Fruit fly (Drosophila melanogaster) whole organism, embryonic: ENCODE measurements around the gene Sidpn.

Experiments used
- BEAF-32 ChIP-seq: fragments of 200-800 bp; sonication (Bioruptor generic); optimal IDR thresholded peaks from 3 replicates; lab custom pipeline; 2017; ENCODE audit warnings: missing biosample characterization, missing genetic modification characterization, mild to moderate bottlenecking, moderate library complexity, missing genetic modification reagents
- Blimp-1 ChIP-seq: fragments of 200-800 bp; sonication (Bioruptor generic); optimal IDR thresholded peaks from 3 replicates; lab custom pipeline; 2018; ENCODE audit warnings: missing biosample characterization, missing genetic modification characterization, mild to moderate bottlenecking, moderate library complexity, missing genetic modification reagents
- BtbVII ChIP-seq: fragments of 200-800 bp; sonication (Bioruptor generic); optimal IDR thresholded peaks from 3 replicates; lab custom pipeline; 2017; ENCODE audit warnings: missing biosample characterization, mild to moderate bottlenecking, missing genetic modification characterization
- Bteb2 ChIP-seq: fragments of 200-800 bp; sonication (Bioruptor generic); optimal IDR thresholded peaks from 2 replicates; lab custom pipeline; 2016; ENCODE audit warnings: missing biosample characterization, missing genetic modification characterization
- CG10366 ChIP-seq: fragments of 200-800 bp; sonication (Bioruptor generic); IDR thresholded peaks from 2 replicates; pipeline ENCODE4 v1.3.6; 2022; ENCODE audit warnings: missing biosample characterization, missing genetic modification characterization
- CG10543 ChIP-seq: fragments of 200-800 bp; sonication (Bioruptor generic); optimal IDR thresholded peaks from 3 replicates; lab custom pipeline; 2017; ENCODE audit warnings: missing biosample characterization, mild to moderate bottlenecking, missing genetic modification characterization, moderate library complexity
- CG11456 ChIP-seq: fragments of 200-800 bp; sonication (Bioruptor generic); IDR thresholded peaks from 3 replicates; pipeline ENCODE4 v1.3.6; 2022; ENCODE audit warnings: missing biosample characterization, missing genetic modification characterization
- CG11695 ChIP-seq: fragments of 200-800 bp; sonication (Bioruptor generic); IDR thresholded peaks from 3 replicates; pipeline ENCODE4 v1.3.6; 2022; ENCODE audit warnings: missing biosample characterization, missing genetic modification characterization
- CG12104 ChIP-seq: fragments of 200-800 bp; sonication (Bioruptor generic); optimal IDR thresholded peaks from 3 replicates; lab custom pipeline; 2016; ENCODE audit warnings: missing biosample characterization, missing genetic modification characterization
- CG14014 ChIP-seq: fragments of 200-800 bp; sonication (Bioruptor generic); IDR thresholded peaks from 2 replicates; pipeline ENCODE4 v1.3.6; 2022; ENCODE audit warnings: missing biosample characterization, missing genetic modification characterization
- CG14667 ChIP-seq: fragments of 200-800 bp; sonication (Bioruptor generic); IDR thresholded peaks from 2 replicates; pipeline ENCODE4 v1.3.6; 2022; ENCODE audit warnings: missing biosample characterization, missing genetic modification characterization
- CG17361 ChIP-seq: fragments of 200-800 bp; sonication (Bioruptor generic); IDR thresholded peaks from 3 replicates; pipeline ENCODE4 v1.3.6; 2022; ENCODE audit warnings: missing biosample characterization, missing genetic modification characterization
- CG2120 ChIP-seq: fragments of 200-800 bp; sonication (Bioruptor generic); optimal IDR thresholded peaks from 3 replicates; lab custom pipeline; 2016; ENCODE audit warnings: missing biosample characterization, missing genetic modification characterization
- CG31388 ChIP-seq: fragments of 200-800 bp; sonication (Bioruptor generic); optimal IDR thresholded peaks from 2 replicates; lab custom pipeline; 2016; ENCODE audit warnings: missing biosample characterization, missing genetic modification characterization
- CG31441 ChIP-seq: fragments of 200-800 bp; sonication (Bioruptor generic); IDR thresholded peaks from 2 replicates; pipeline ENCODE4 v1.3.6; 2022; ENCODE audit warnings: missing biosample characterization, missing genetic modification characterization
- CG32767 ChIP-seq: fragments of 200-800 bp; sonication (Bioruptor generic); IDR thresholded peaks from 2 replicates; pipeline ENCODE4 v1.3.6; 2022; ENCODE audit warnings: missing biosample characterization, missing genetic modification characterization
- CG32772 ChIP-seq: fragments of 200-800 bp; sonication (Bioruptor generic); IDR thresholded peaks from 2 replicates; pipeline ENCODE4 v1.3.6; 2022; ENCODE audit warnings: missing biosample characterization, missing genetic modification characterization
- CG33213 ChIP-seq: fragments of 200-800 bp; sonication (Bioruptor generic); optimal IDR thresholded peaks from 3 replicates; lab custom pipeline; 2016; ENCODE audit warnings: missing biosample characterization, missing genetic modification characterization
- CG34376 ChIP-seq: fragments of 200-800 bp; sonication (Bioruptor generic); optimal IDR thresholded peaks from 2 replicates; lab custom pipeline; 2018; ENCODE audit warnings: missing biosample characterization, mild to moderate bottlenecking, missing genetic modification characterization
- CG7271 ChIP-seq: fragments of 200-800 bp; sonication (Bioruptor generic); optimal IDR thresholded peaks from 2 replicates; lab custom pipeline; 2018; ENCODE audit warnings: missing biosample characterization, mild to moderate bottlenecking, missing genetic modification characterization, moderate library complexity
- CG7556 ChIP-seq: fragments of 200-800 bp; sonication (Bioruptor generic); optimal IDR thresholded peaks from 2 replicates; lab custom pipeline; 2017; ENCODE audit warnings: missing biosample characterization, mild to moderate bottlenecking, missing genetic modification characterization
- CG8478 ChIP-seq: fragments of >200 bp; optimal IDR thresholded peaks from 2 replicates; lab custom pipeline; 2018
- CG9932 ChIP-seq: fragments of 200-800 bp; sonication (Bioruptor generic); IDR thresholded peaks from 2 replicates; pipeline ENCODE4 v1.3.6; 2022; ENCODE audit warnings: missing biosample characterization, missing genetic modification characterization
- D19A ChIP-seq: fragments of 200-800 bp; optimal IDR thresholded peaks from 3 replicates; lab custom pipeline; 2019; ENCODE audit warnings: missing biosample characterization, mild to moderate bottlenecking, missing genetic modification characterization, moderate library complexity
- Dip2 ChIP-seq: fragments of 200-800 bp; sonication (Bioruptor generic); IDR thresholded peaks from 2 replicates; pipeline ENCODE4 v1.3.6; 2022; ENCODE audit warnings: missing biosample characterization, missing genetic modification characterization
- E2f2 ChIP-seq: fragments of 200-800 bp; sonication (Bioruptor generic); IDR thresholded peaks from 2 replicates; pipeline ENCODE4 v1.3.6; 2022; ENCODE audit warnings: missing biosample characterization, missing genetic modification characterization
- Fer2 ChIP-seq: fragments of 200-800 bp; sonication (Bioruptor generic); optimal IDR thresholded peaks from 2 replicates; lab custom pipeline; 2018; ENCODE audit warnings: missing biosample characterization, mild to moderate bottlenecking, missing genetic modification characterization, moderate library complexity
- Gsc ChIP-seq: fragments of 200-800 bp; sonication (Bioruptor generic); IDR thresholded peaks from 2 replicates; pipeline ENCODE4 v1.3.6; 2022; ENCODE audit warnings: missing biosample characterization, missing genetic modification characterization
- Hey ChIP-seq: fragments of 200-800 bp; sonication (Bioruptor generic); optimal IDR thresholded peaks from 3 replicates; lab custom pipeline; 2018; ENCODE audit warnings: missing biosample characterization, mild to moderate bottlenecking, missing genetic modification characterization
- Mrtf ChIP-seq: fragments of 200-800 bp; sonication (Bioruptor generic); IDR thresholded peaks from 3 replicates; pipeline ENCODE4 v1.3.6; 2022; ENCODE audit warnings: missing biosample characterization, missing genetic modification characterization
- Poxn ChIP-seq: fragments of 200-800 bp; sonication (Bioruptor generic); IDR thresholded peaks from 2 replicates; pipeline ENCODE4 v1.3.6; 2022; ENCODE audit warnings: missing biosample characterization, missing genetic modification characterization
- Usf ChIP-seq: fragments of 200-800 bp; sonication (Bioruptor generic); optimal IDR thresholded peaks from 2 replicates; lab custom pipeline; 2017; ENCODE audit warnings: missing genotype, missing biosample characterization, missing genetic modification characterization
- bcd ChIP-seq: fragments of 200-800 bp; sonication (Bioruptor generic); optimal IDR thresholded peaks from 2 replicates; lab custom pipeline; 2017; ENCODE audit warnings: missing biosample characterization, mild to moderate bottlenecking, missing genetic modification characterization
- bigmax ChIP-seq: fragments of 200-800 bp; sonication (Bioruptor generic); optimal IDR thresholded peaks from 2 replicates; lab custom pipeline; 2018; ENCODE audit warnings: missing biosample characterization, mild to moderate bottlenecking, missing genetic modification characterization
- dmrt99B ChIP-seq: fragments of 200-800 bp; sonication (Bioruptor generic); optimal IDR thresholded peaks from 2 replicates; lab custom pipeline; 2018; ENCODE audit warnings: missing biosample characterization, mild to moderate bottlenecking, missing genetic modification characterization, moderate library complexity
- dpn ChIP-seq, 2 experiments: fragments of 200-800 bp; sonication (Bioruptor generic); optimal IDR thresholded peaks; 3 replicates each; lab custom pipeline; 2016; ENCODE audit warnings: missing biosample characterization in 2 of 2, missing genetic modification characterization in 2 of 2
- dysf ChIP-seq: fragments of 200-800 bp; sonication (Bioruptor generic); IDR thresholded peaks from 3 replicates; pipeline ENCODE4 v1.3.6; 2022; ENCODE audit warnings: missing biosample characterization, missing genetic modification characterization
- fd3F ChIP-seq: fragments of 200-800 bp; sonication (Bioruptor generic); optimal IDR thresholded peaks from 2 replicates; lab custom pipeline; 2018; ENCODE audit warnings: missing biosample characterization, mild to moderate bottlenecking, missing genetic modification characterization, moderate library complexity
- kah ChIP-seq: fragments of 200-800 bp; sonication (Bioruptor generic); optimal IDR thresholded peaks from 2 replicates; lab custom pipeline; 2018; ENCODE audit warnings: missing biosample characterization, mild to moderate bottlenecking, missing genetic modification characterization
- kay ChIP-seq: fragments of 200-800 bp; sonication (Bioruptor generic); optimal IDR thresholded peaks from 2 replicates; lab custom pipeline; 2016; ENCODE audit warnings: missing biosample characterization, missing genetic modification characterization
- lab ChIP-seq: fragments of 200-800 bp; sonication (Bioruptor generic); optimal IDR thresholded peaks from 3 replicates; lab custom pipeline; 2017; ENCODE audit warnings: missing biosample characterization, missing genetic modification characterization, mild to moderate bottlenecking, moderate library complexity, missing genetic modification reagents
- mam ChIP-seq: fragments of 200-800 bp; sonication (Bioruptor generic); optimal IDR thresholded peaks from 3 replicates; lab custom pipeline; 2016; ENCODE audit warnings: missing biosample characterization, missing genetic modification characterization
- prd ChIP-seq, 3 experiments: fragments of >200 bp in 2 of 3; fragments of 200-800 bp in 1 of 3; sonication (Bioruptor generic) in 1 of 3; optimal IDR thresholded peaks in 2 of 3; IDR thresholded peaks in 1 of 3; 2 replicates in 2 of 3; 3 replicates in 1 of 3; pipeline versions ENCODE4 v1.3.6 to Lab custom; 2017 to 2022; ENCODE audit warnings: missing biosample characterization in 1 of 3, missing genetic modification characterization in 1 of 3
- run ChIP-seq: fragments of 200-800 bp; sonication (Bioruptor generic); optimal IDR thresholded peaks from 3 replicates; lab custom pipeline; 2018; ENCODE audit warnings: missing biosample characterization, mild to moderate bottlenecking, missing genetic modification characterization
- schlank ChIP-seq: fragments of 200-800 bp; sonication (Bioruptor generic); optimal IDR thresholded peaks from 2 replicates; lab custom pipeline; 2018; ENCODE audit warnings: missing biosample characterization, mild to moderate bottlenecking, missing genetic modification characterization
- sob ChIP-seq: fragments of 200-800 bp; sonication (Bioruptor generic); IDR thresholded peaks from 2 replicates; pipeline ENCODE4 v1.3.6; 2022; ENCODE audit warnings: missing biosample characterization, missing genetic modification characterization
- tll ChIP-seq, 2 experiments: fragments of 200-800 bp in 1 of 2; fragments of >200 bp in 1 of 2; sonication (Bioruptor generic) in 1 of 2; optimal IDR thresholded peaks; 2 replicates each; lab custom pipeline; 2017 to 2019; ENCODE audit warnings: missing biosample characterization in 2 of 2, missing genetic modification characterization in 2 of 2, mild to moderate bottlenecking in 1 of 2, moderate library complexity in 1 of 2
- trh ChIP-seq: fragments of 200-800 bp; sonication (Bioruptor generic); optimal IDR thresholded peaks from 2 replicates; lab custom pipeline; 2016; ENCODE audit warnings: missing biosample characterization, missing genetic modification characterization
- zen ChIP-seq: fragments of 200-800 bp; sonication (Bioruptor generic); optimal IDR thresholded peaks from 3 replicates; lab custom pipeline; 2018; ENCODE audit warnings: missing biosample characterization, mild to moderate bottlenecking, missing genetic modification characterization, moderate library complexity
- zf30C ChIP-seq: fragments of 200-800 bp; sonication (Bioruptor generic); optimal IDR thresholded peaks from 3 replicates; lab custom pipeline; 2018; ENCODE audit warnings: missing biosample characterization, mild to moderate bottlenecking, missing genetic modification characterization
- zfh2 ChIP-seq: fragments of 200-800 bp; sonication (Bioruptor generic); optimal IDR thresholded peaks from 2 replicates; lab custom pipeline; 2016; ENCODE audit warnings: missing biosample characterization, missing genetic modification characterization

Gene Sidpn

DNA sequence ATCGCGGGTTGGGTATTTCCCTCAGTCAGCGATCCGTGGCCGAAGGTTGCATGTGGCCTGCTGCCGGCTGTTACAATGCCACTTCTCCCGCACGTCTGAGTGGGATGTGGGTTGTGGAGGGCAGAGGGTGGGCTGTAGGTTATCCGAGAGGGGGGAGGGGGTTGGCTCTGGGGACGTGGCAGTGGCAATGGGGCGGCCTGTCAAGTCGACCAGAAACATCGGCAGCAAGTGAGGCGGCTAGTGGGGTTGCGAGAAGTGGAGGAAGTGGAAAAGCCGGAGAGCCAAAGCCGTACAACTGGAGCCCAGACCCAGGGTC lies 2.8 kb upstream of the Sidpn start (continued):
- TF ChIP-seq zen (tag; lab: Kevin White, UChicago) (no peak), zfh2 (no peak), lab (peak; percentile 19), Dip2 (GFP tag; lab: Robert Waterston, UW) (no peak), Hey (tag; lab: Kevin White, UChicago) (peak; percentile 41), BEAF-32 (GFP tag; lab: Kevin White, UChicago) (no peak), kah (no peak), CG11456 (GFP tag; lab: Robert Waterston, UW) (peak; percentile 39; the same call in 1 of the 3 replicates), bigmax (no peak), CG8478 (lab: Kevin White, UChicago) (no peak), CG31388 (no peak), CG12104 (GFP tag; lab: Kevin White, UChicago) (peak; percentile 23), kay (no peak), CG32767 (GFP tag; lab: Robert Waterston, UW) (no peak), dmrt99B (tag; lab: Kevin White, UChicago) (no peak), CG32772 (0 out of 2 replicates have a peak, but pooled peaks have one; percentile 0), CG11695 (0 out of 3 replicates have a peak, but pooled peaks have one; percentile 1), prd (optimal IDR thresholded peaks at IDR 0.05; lab: Kevin White, UChicago) (no peak), prd (GFP tag; IDR thresholded peaks at IDR 0.05; lab: Robert Waterston, UW) (0 out of 3 replicates have a peak, but pooled peaks have one; percentile 1), bcd (GFP tag; lab: Kevin White, UChicago) (peak; percentile 6), CG10543 (GFP tag; lab: Kevin White, UChicago) (peak; percentile 60), CG31441 (GFP tag; lab: Robert Waterston, UW) (0 out of 2 replicates have a peak, but pooled peaks have one; percentile 6), dysf (peak; percentile 2; the same call in 1 of the 3 replicates), Poxn (GFP tag; lab: Robert Waterston, UW) (no peak), tll (GFP tag; optimal IDR thresholded peaks at IDR 0.05; lab: Kevin White, UChicago) (no peak), CG14014 (GFP tag; lab: Robert Waterston, UW) (no peak), run (tag; lab: Kevin White, UChicago) (no peak), CG7556 (peak; percentile 60), Fer2 (tag; lab: Kevin White, UChicago) (no peak), Mrtf (GFP tag; lab: Robert Waterston, UW) (no peak), Gsc (no peak), Usf (GFP tag; lab: Kevin White, UChicago) (no peak), CG17361 (peak; percentile 24; the same call in 1 of the 3 replicates)

DNA sequence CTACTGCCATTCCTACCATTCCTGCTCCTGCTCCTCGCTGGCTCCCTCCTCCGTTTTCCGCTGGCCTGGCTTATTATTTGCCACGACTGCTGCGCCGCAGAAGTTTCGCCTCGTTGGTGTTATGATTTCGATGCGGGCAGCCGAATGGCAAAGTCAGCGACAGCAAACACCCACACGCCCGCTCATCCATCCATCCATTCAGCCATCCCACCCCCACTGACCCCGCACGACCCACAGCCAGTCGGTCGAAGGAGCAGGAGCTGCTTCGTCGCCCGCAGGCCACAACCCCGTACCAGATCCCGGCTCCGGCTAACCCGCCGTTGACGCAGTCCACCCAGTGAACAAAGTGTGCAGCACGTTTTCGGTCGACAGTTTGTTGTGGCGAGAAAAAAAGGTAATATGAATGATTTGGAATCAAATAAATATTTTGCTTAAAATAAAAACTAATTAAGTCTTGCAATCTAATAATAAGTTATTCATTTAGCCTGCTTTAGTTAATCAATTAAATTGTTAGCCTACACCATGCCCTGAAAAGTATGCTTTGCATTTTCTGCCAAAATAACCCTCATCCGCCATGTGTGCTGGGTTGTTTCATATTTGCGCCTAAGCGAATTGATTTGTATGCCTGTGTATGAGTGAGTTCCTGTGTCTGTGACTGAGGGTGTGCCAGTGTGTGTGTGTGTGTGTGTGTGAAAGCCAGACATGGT lies 866 bp upstream of the Sidpn start:
- TF ChIP-seq CG2120 = peak; percentile 73
- peak; percentile 50 for TF ChIP-seq fd3F (GFP tag; lab: Kevin White, UChicago)
- TF ChIP-seq CG34376 = peak; percentile 82
- TF ChIP-seq schlank (tag; lab: Kevin White, UChicago) = peak; percentile 57
- TF ChIP-seq CG10366 = peak; percentile 20; the same call in 1 of the 2 replicates
- no peak for TF ChIP-seq CG14667 (GFP tag; lab: Robert Waterston, UW)
- peak; percentile 23 to 26 for TF ChIP-seq dpn (GFP tag; optimal IDR thresholded peaks at IDR 0.05; lab: Kevin White, UChicago)
- TF ChIP-seq CG9932 = peak; percentile 38; the same call in 1 of the 2 replicates
- peak; percentile 75 for TF ChIP-seq BtbVII (GFP tag; lab: Kevin White, UChicago)
- TF ChIP-seq Blimp-1 (GFP tag; lab: Kevin White, UChicago) = peak; percentile 34
- no peak for TF ChIP-seq CG33213 (GFP tag; lab: Kevin White, UChicago)
- TF ChIP-seq Bteb2 (GFP tag; lab: Kevin White, UChicago) = peak; percentile 1
- TF ChIP-seq dmrt99B (tag; lab: Kevin White, UChicago) = peak; percentile 81
- no peak for TF ChIP-seq trh (GFP tag; lab: Kevin White, UChicago)
- peak; percentile 41 for TF ChIP-seq D19A (tag; lab: Kevin White, UChicago)
- no peak for TF ChIP-seq CG7271 (tag; lab: Kevin White, UChicago)
- peak; percentile 35; the same call in 1 of the 2 replicates for TF ChIP-seq sob (GFP tag; lab: Robert Waterston, UW)
- peak; percentile 35; the same call in 1 of the 2 replicates for TF ChIP-seq E2f2
- TF ChIP-seq mam (GFP tag; lab: Kevin White, UChicago) = peak; percentile 50
- no peak for TF ChIP-seq zf30C (GFP tag; lab: Kevin White, UChicago)
